Fruit fly (Drosophila melanogaster) Kc167 (cell line): Measurements from ENCODE around the gene CG11629.

Source experiments
- Sin3A ChIP-seq: fragments of >200 bp; optimal IDR thresholded peaks from 2 replicates; lab custom pipeline; 2018; ENCODE audit warnings: missing external identifiers
- h ChIP-seq: fragments of >200 bp; optimal IDR thresholded peaks from 3 replicates; lab custom pipeline; 2018; ENCODE audit warnings: missing external identifiers
- psq ChIP-seq: fragments of >200 bp; optimal IDR thresholded peaks from 2 replicates; lab custom pipeline; 2017; ENCODE audit warnings: missing external identifiers
- ttk ChIP-seq: sonication (Bioruptor generic); optimal IDR thresholded peaks from 2 replicates; lab custom pipeline; 2017; ENCODE audit warnings: missing external identifiers

- TF ChIP-seq h (no peak), Sin3A (lab: Kevin White, UChicago) (no peak), psq (no peak), ttk (lab: Kevin White, UChicago) (no peak)
Measured at dm6 chr2L:21879411-21879810, 18.7 kb downstream of the CG11629 start.
